Worm (Caenorhabditis elegans) whole organism, L4 larva: ENCODE data around the gene gbh-2.

ENCODE experiments used
- D1046.2 ChIP-seq: fragments of 200-800 bp; sonication (Bioruptor generic); IDR thresholded peaks from 2 replicates; pipeline ENCODE4 v1.3.6; 2022; ENCODE audit warnings: missing genetic modification characterization, missing compliant biosample characterization
- F10B5.3 ChIP-seq: sonication (generic microtip); optimal IDR thresholded peaks from 2 replicates; lab custom pipeline; 2016; ENCODE audit warnings: mild to moderate bottlenecking, missing genetic modification characterization, missing compliant biosample characterization
- F26F4.8 ChIP-seq: fragments of 200-800 bp; sonication (Bioruptor generic); conservative IDR thresholded peaks from 2 replicates; pipeline ENCODE4 v1.3.6; 2022; ENCODE audit warnings: missing genetic modification characterization, missing compliant biosample characterization
- F37D6.2 ChIP-seq: sonication (generic microtip); optimal IDR thresholded peaks from 2 replicates; lab custom pipeline; 2016; ENCODE audit warnings: mild to moderate bottlenecking, missing genetic modification characterization, missing compliant biosample characterization
- F44E2.7 ChIP-seq: fragments of 200-800 bp; sonication (Bioruptor generic); IDR thresholded peaks from 2 replicates; pipeline ENCODE4 v2.1.2; 2022; ENCODE audit warnings: missing genetic modification characterization, missing compliant biosample characterization
- Y105C5A.15 ChIP-seq: fragments of 200-800 bp; sonication (Bioruptor generic); IDR thresholded peaks from 2 replicates; pipeline ENCODE4 v1.3.6; 2022; ENCODE audit warnings: missing genetic modification characterization, missing compliant biosample characterization
- Y48G9A.11 ChIP-seq: fragments of 200-800 bp; sonication (Bioruptor generic); IDR thresholded peaks from 2 replicates; pipeline ENCODE4 v1.3.6; 2022; ENCODE audit warnings: missing genetic modification reagents, missing genetic modification characterization, missing compliant biosample characterization
- Y75B8A.6 ChIP-seq: fragments of 200-800 bp; sonication (Bioruptor generic); IDR thresholded peaks from 2 replicates; pipeline ENCODE4 v1.3.6; 2022; ENCODE audit warnings: missing genetic modification reagents, missing genetic modification characterization, missing compliant biosample characterization
- ZK337.2 ChIP-seq: fragments of 200-800 bp; sonication (Bioruptor generic); IDR thresholded peaks from 2 replicates; pipeline ENCODE4 v1.3.6; 2022; ENCODE audit warnings: missing genetic modification reagents, missing genetic modification characterization, missing compliant biosample characterization
- aly-2 ChIP-seq: sonication (generic microtip); optimal IDR thresholded peaks from 2 replicates; lab custom pipeline; 2018; ENCODE audit warnings: missing biosample characterization, missing genetic modification characterization
- ama-1 ChIP-seq: fragments of 150-350 bp; optimal IDR thresholded peaks from 2 replicates; lab custom pipeline; 2014; ENCODE audit warnings: inconsistent platforms, mixed read lengths
- attf-4 ChIP-seq: sonication (generic microtip); optimal IDR thresholded peaks from 3 replicates; lab custom pipeline; 2017; ENCODE audit warnings: missing biosample characterization, missing genetic modification characterization
- ceh-20 ChIP-seq: fragments of 200-800 bp; sonication (Bioruptor generic); IDR thresholded peaks from 2 replicates; pipeline ENCODE4 v1.3.6; 2022; ENCODE audit warnings: missing genetic modification reagents, missing genetic modification characterization, missing compliant biosample characterization
- ceh-32 ChIP-seq: sonication (generic microtip); optimal IDR thresholded peaks from 2 replicates; lab custom pipeline; 2016; ENCODE audit warnings: mild to moderate bottlenecking, missing genetic modification characterization, missing compliant biosample characterization; ENCODE audit not compliant: poor library complexity
- ceh-44 ChIP-seq: fragments of 200-800 bp; sonication (Bioruptor generic); IDR thresholded peaks from 2 replicates; pipeline ENCODE4 v1.3.6; 2022; ENCODE audit warnings: missing genetic modification reagents, missing genetic modification characterization, missing compliant biosample characterization
- ceh-62 ChIP-seq: sonication (generic microtip); optimal IDR thresholded peaks from 2 replicates; lab custom pipeline; 2017; ENCODE audit warnings: missing biosample characterization, missing genetic modification characterization
- cey-2 ChIP-seq: sonication (generic microtip); optimal IDR thresholded peaks from 3 replicates; lab custom pipeline; 2017; ENCODE audit warnings: missing genetic modification characterization, mild to moderate bottlenecking, missing compliant biosample characterization, antibody characterized with exemption, borderline replicate concordance; ENCODE audit not compliant: insufficient read depth
- daf-12 ChIP-seq: fragments of 150-350 bp; optimal IDR thresholded peaks from 2 replicates; lab custom pipeline; 2014; ENCODE audit warnings: missing biosample characterization, missing genetic modification reagents, missing genetic modification characterization
- daf-16 ChIP-seq, 3 experiments: sonication (generic microtip); optimal IDR thresholded peaks; 2 replicates each; lab custom pipeline; 2016 to 2017; ENCODE audit warnings: missing genetic modification characterization in 3 of 3, missing genetic modification reagents in 3 of 3, mild to moderate bottlenecking in 2 of 3, missing compliant biosample characterization in 2 of 3, missing biosample characterization in 1 of 3, moderate library complexity in 1 of 3
- daf-8 ChIP-seq: fragments of 200-800 bp; sonication (Bioruptor generic); IDR thresholded peaks from 2 replicates; pipeline ENCODE4 v1.3.6; 2022; ENCODE audit warnings: missing genetic modification characterization, missing compliant biosample characterization
- dmd-6 ChIP-seq: fragments of 200-800 bp; sonication (Bioruptor generic); IDR thresholded peaks from 2 replicates; pipeline ENCODE4 v1.3.6; 2022; ENCODE audit warnings: missing genetic modification reagents, missing genetic modification characterization, missing compliant biosample characterization
- dmd-8 ChIP-seq: fragments of 200-800 bp; sonication (Bioruptor generic); IDR thresholded peaks from 2 replicates; pipeline ENCODE4 v1.3.6; 2022; ENCODE audit warnings: missing genetic modification characterization, missing compliant biosample characterization
- dpl-1 ChIP-seq: fragments of 150-350 bp; optimal IDR thresholded peaks from 2 replicates; lab custom pipeline; 2014; ENCODE audit warnings: missing biosample characterization, missing genetic modification reagents, missing genetic modification characterization
- egl-27 ChIP-seq: sonication (generic microtip); optimal IDR thresholded peaks from 3 replicates; lab custom pipeline; 2017; ENCODE audit warnings: missing biosample characterization, missing genetic modification reagents, missing genetic modification characterization
- gei-8 ChIP-seq: fragments of 200-800 bp; sonication (Bioruptor generic); optimal IDR thresholded peaks from 2 replicates; lab custom pipeline; 2018; ENCODE audit warnings: mild to moderate bottlenecking, missing genetic modification characterization, missing compliant biosample characterization
- hlh-11 ChIP-seq: fragments of 200-800 bp; sonication (Bioruptor generic); optimal IDR thresholded peaks from 2 replicates; lab custom pipeline; 2018; ENCODE audit warnings: mild to moderate bottlenecking, missing genetic modification characterization, missing compliant biosample characterization
- hmg-1.1 ChIP-seq: fragments of 200-800 bp; sonication (Bioruptor generic); IDR thresholded peaks from 2 replicates; pipeline ENCODE4 v1.3.6; 2022; ENCODE audit warnings: missing genetic modification reagents, missing genetic modification characterization, missing compliant biosample characterization
- lin-29 ChIP-seq: fragments of 200-800 bp; sonication (Bioruptor generic); IDR thresholded peaks from 2 replicates; pipeline ENCODE4 v1.3.6; 2022; ENCODE audit warnings: missing genetic modification reagents, missing genetic modification characterization, missing compliant biosample characterization
- madf-5 ChIP-seq, 2 experiments: fragments of 200-800 bp; sonication (Bioruptor generic); IDR thresholded peaks; 2 replicates each; pipeline ENCODE4 v1.3.6; 2022; ENCODE audit warnings: missing compliant biosample characterization in 2 of 2, missing genetic modification characterization in 2 of 2
- mes-2 ChIP-seq: sonication (generic microtip); optimal IDR thresholded peaks from 2 replicates; lab custom pipeline; 2016; ENCODE audit warnings: missing genotype, mild to moderate bottlenecking, missing genetic modification characterization, missing compliant biosample characterization; ENCODE audit not compliant: poor library complexity, severe bottlenecking
- mxl-2 ChIP-seq: fragments of 200-800 bp; sonication (Bioruptor generic); conservative IDR thresholded peaks from 2 replicates; pipeline ENCODE4 v1.3.6; 2022; ENCODE audit warnings: missing genetic modification reagents, missing genetic modification characterization, missing compliant biosample characterization
- mxl-3 ChIP-seq: fragments of 200-800 bp; sonication (Bioruptor generic); optimal IDR thresholded peaks from 2 replicates; lab custom pipeline; 2018; ENCODE audit warnings: mild to moderate bottlenecking, missing genetic modification characterization, missing compliant biosample characterization
- nhr-10 ChIP-seq: fragments of 150-350 bp; optimal IDR thresholded peaks from 2 replicates; lab custom pipeline; 2014; ENCODE audit warnings: missing biosample characterization, missing genetic modification characterization
- nhr-11 ChIP-seq: fragments of 150-350 bp; optimal IDR thresholded peaks from 2 replicates; lab custom pipeline; 2014; ENCODE audit warnings: missing biosample characterization, missing genetic modification characterization
- nhr-111 ChIP-seq: fragments of 200-800 bp; sonication (Bioruptor generic); optimal IDR thresholded peaks from 2 replicates; lab custom pipeline; 2018; ENCODE audit warnings: mild to moderate bottlenecking, missing genetic modification characterization, missing compliant biosample characterization
- nhr-237 ChIP-seq: sonication (generic microtip); optimal IDR thresholded peaks from 2 replicates; lab custom pipeline; 2017; ENCODE audit warnings: missing biosample characterization, missing genetic modification characterization
- nhr-28 ChIP-seq: fragments of 150-350 bp; optimal IDR thresholded peaks from 2 replicates; lab custom pipeline; 2014; ENCODE audit warnings: missing biosample characterization, missing genetic modification characterization
- nhr-41 ChIP-seq: fragments of 200-800 bp; sonication (Bioruptor generic); IDR thresholded peaks from 2 replicates; pipeline ENCODE4 v1.3.6; 2022; ENCODE audit warnings: missing genetic modification reagents, missing genetic modification characterization, missing compliant biosample characterization
- nhr-76 ChIP-seq: fragments of 150-350 bp; optimal IDR thresholded peaks from 2 replicates; lab custom pipeline; 2014; ENCODE audit warnings: missing biosample characterization, missing genetic modification characterization
- nhr-77 ChIP-seq: fragments of 150-350 bp; optimal IDR thresholded peaks from 2 replicates; lab custom pipeline; 2014; ENCODE audit warnings: missing biosample characterization, missing genetic modification characterization
- pha-4 ChIP-seq, 2 experiments: fragments of 150-350 bp in 1 of 2; fragments of 200-800 bp in 1 of 2; sonication (Bioruptor generic) in 1 of 2; IDR thresholded peaks in 1 of 2; optimal IDR thresholded peaks in 1 of 2; 2 replicates each; pipeline versions ENCODE4 v1.3.6 to Lab custom; 2014 to 2022; ENCODE audit warnings: missing genetic modification characterization in 2 of 2, missing genetic modification reagents in 2 of 2, missing biosample characterization in 1 of 2, missing compliant biosample characterization in 1 of 2
- sdz-12 ChIP-seq: fragments of 200-800 bp; sonication (Bioruptor generic); optimal IDR thresholded peaks from 2 replicates; lab custom pipeline; 2018; ENCODE audit warnings: mild to moderate bottlenecking, missing genetic modification characterization, missing compliant biosample characterization
- skn-1 ChIP-seq: fragments of 150-350 bp; optimal IDR thresholded peaks from 2 replicates; lab custom pipeline; 2014; ENCODE audit warnings: missing biosample characterization, missing genetic modification characterization
- snpc-1.2 ChIP-seq: fragments of 200-800 bp; sonication (Bioruptor generic); IDR thresholded peaks from 2 replicates; pipeline ENCODE4 v1.3.6; 2022; ENCODE audit warnings: missing genetic modification reagents, missing genetic modification characterization, missing compliant biosample characterization
- snpc-4 ChIP-seq: fragments of 150-350 bp; optimal IDR thresholded peaks from 2 replicates; lab custom pipeline; 2014; ENCODE audit warnings: missing biosample characterization, missing genetic modification characterization
- zfp-2 ChIP-seq: sonication (generic microtip); optimal IDR thresholded peaks from 2 replicates; lab custom pipeline; 2016; ENCODE audit warnings: mild to moderate bottlenecking, missing genetic modification characterization, missing compliant biosample characterization
- zfp-3 ChIP-seq: fragments of 200-800 bp; sonication (Bioruptor generic); conservative IDR thresholded peaks from 2 replicates; pipeline ENCODE4 v1.3.6; 2022; ENCODE audit warnings: missing genetic modification reagents, missing genetic modification characterization, missing compliant biosample characterization
- zip-11 ChIP-seq: fragments of 200-800 bp; sonication (Bioruptor generic); IDR thresholded peaks from 2 replicates; pipeline ENCODE4 v1.3.6; 2022; ENCODE audit warnings: missing genetic modification characterization, missing compliant biosample characterization
- zip-2 ChIP-seq: fragments of 150-350 bp; optimal IDR thresholded peaks from 2 replicates; lab custom pipeline; 2014; ENCODE audit warnings: missing biosample characterization, missing genetic modification characterization
- ztf-7 ChIP-seq: fragments of 150-350 bp; optimal IDR thresholded peaks from 2 replicates; lab custom pipeline; 2014; ENCODE audit warnings: missing biosample characterization, missing genetic modification characterization

gbh-2 gene

ce11 chrII:8441519-8441918 lies 44.2 kb upstream of the gbh-2 start (continued):
- TF ChIP-seq ceh-32 (no peak), ama-1 (lab: Kevin White, UChicago) (peak; percentile 42), daf-12 (tag; lab: Kevin White, UChicago) (no peak), egl-27 (tag; lab: Kevin White, UChicago) (no peak), sdz-12 (no peak), D1046.2 (peak; percentile 88), F37D6.2 (tag; lab: Kevin White, UChicago) (no peak), mxl-2 (0 out of 2 replicates have a peak, but pooled peaks have one; percentile 54), nhr-10 (tag; lab: Kevin White, UChicago) (no peak), ztf-7 (tag; lab: Kevin White, UChicago) (peak; percentile 1), hlh-11 (tag; lab: Kevin White, UChicago) (peak; percentile 4), skn-1 (tag; lab: Kevin White, UChicago) (no peak), Y105C5A.15 (GFP tag; lab: Robert Waterston, UW) (0 out of 2 replicates have a peak, but pooled peaks have one; percentile 48), nhr-237 (no peak), nhr-28 (tag; lab: Kevin White, UChicago) (no peak), zfp-2 (tag; lab: Kevin White, UChicago) (no peak), daf-8 (GFP tag; lab: Robert Waterston, UW) (peak; percentile 72; the same call in 1 of the 2 replicates), zip-2 (tag; lab: Kevin White, UChicago) (no peak), daf-16 (GFP tag; optimal IDR thresholded peaks at IDR 0.05; lab: Kevin White, UChicago) (peak; percentile 37 to 88), daf-16 (tag; optimal IDR thresholded peaks at IDR 0.05; lab: Kevin White, UChicago) (no peak), F10B5.3 (tag; lab: Kevin White, UChicago) (peak; percentile 79), ceh-44 (GFP tag; lab: Robert Waterston, UW) (no peak), zip-11 (GFP tag; lab: Robert Waterston, UW) (no peak), ceh-20 (GFP tag; lab: Robert Waterston, UW) (peak; percentile 71; the same call in 1 of the 2 replicates), pha-4 (GFP tag; IDR thresholded peaks at IDR 0.05; lab: Robert Waterston, UW) (peak; percentile 92), pha-4 (tag; optimal IDR thresholded peaks at IDR 0.05; lab: Kevin White, UChicago) (no peak), Y48G9A.11 (peak; percentile 84), snpc-4 (tag; lab: Kevin White, UChicago) (no peak), mxl-3 (GFP tag; lab: Kevin White, UChicago) (peak; percentile 50), ZK337.2 (GFP tag; lab: Robert Waterston, UW) (0 out of 2 replicates have a peak, but pooled peaks have one; percentile 25), dpl-1 (GFP tag; lab: Kevin White, UChicago) (no peak), snpc-1.2 (GFP tag; lab: Robert Waterston, UW) (peak; percentile 85), zfp-3 (GFP tag; lab: Robert Waterston, UW) (peak; percentile 79; the same call in 1 of the 2 replicates), nhr-111 (GFP tag; lab: Kevin White, UChicago) (peak; percentile 75), dmd-8 (GFP tag; lab: Robert Waterston, UW) (peak; percentile 99), F26F4.8 (GFP tag; lab: Robert Waterston, UW) (peak; percentile 99), hmg-1.1 (peak; percentile 50), nhr-76 (tag; lab: Kevin White, UChicago) (no peak), ceh-62 (no peak), lin-29 (peak; percentile 7; the same call in 1 of the 2 replicates), nhr-41 (GFP tag; lab: Robert Waterston, UW) (0 out of 2 replicates have a peak, but pooled peaks have one; percentile 66), dmd-6 (GFP tag; lab: Robert Waterston, UW) (peak; percentile 20; the same call in 1 of the 2 replicates), nhr-11 (tag; lab: Kevin White, UChicago) (no peak), gei-8 (peak; percentile 78), attf-4 (no peak), nhr-77 (no peak), F44E2.7 (GFP tag; lab: Robert Waterston, UW) (peak; percentile 99), aly-2 (tag; lab: Kevin White, UChicago) (no peak), cey-2 (tag; lab: Kevin White, UChicago) (no peak), mes-2 (peak; percentile 79), madf-5 (GFP tag; IDR thresholded peaks at IDR 0.05; lab: Robert Waterston, UW) (peak; percentile 72 to 77; a peak in 3 of 4 replicates), Y75B8A.6 (GFP tag; lab: Robert Waterston, UW) (peak; percentile 82; the same call in 1 of the 2 replicates)
